Worm (Caenorhabditis elegans) whole organism, L3 larva: ENCODE results near the gene prkl-1.

Source experiments
- ama-1 ChIP-seq: fragments of 150-350 bp; optimal IDR thresholded peaks from 2 replicates; lab custom pipeline; 2018
- fos-1 ChIP-seq: fragments of 150-350 bp; optimal IDR thresholded peaks from 2 replicates; lab custom pipeline; 2014; ENCODE audit warnings: missing biosample characterization, missing genetic modification characterization
- mdl-1 ChIP-seq: fragments of 150-350 bp; optimal IDR thresholded peaks from 2 replicates; lab custom pipeline; 2014; ENCODE audit warnings: missing biosample characterization, missing genetic modification characterization
- nfya-1 ChIP-seq: sonication (generic microtip); optimal IDR thresholded peaks from 2 replicates; lab custom pipeline; 2017; ENCODE audit warnings: missing genetic modification characterization, mild to moderate bottlenecking, missing compliant biosample characterization, antibody characterized with exemption, moderate library complexity; ENCODE audit not compliant: insufficient read depth
- nhr-12 ChIP-seq: fragments of 150-350 bp; optimal IDR thresholded peaks from 2 replicates; lab custom pipeline; 2014; ENCODE audit warnings: missing biosample characterization, missing genetic modification characterization
- snpc-4 ChIP-seq: fragments of 150-350 bp; optimal IDR thresholded peaks from 2 replicates; lab custom pipeline; 2014; ENCODE audit warnings: missing biosample characterization, missing genetic modification characterization
- tbx-2 ChIP-seq: sonication (generic microtip); optimal IDR thresholded peaks from 2 replicates; lab custom pipeline; 2016; ENCODE audit warnings: mild to moderate bottlenecking, missing genetic modification characterization, missing compliant biosample characterization
- unc-39 ChIP-seq: sonication (generic microtip); optimal IDR thresholded peaks from 4 replicates; lab custom pipeline; 2017; ENCODE audit warnings: missing biosample characterization, missing genetic modification characterization
- unc-62 ChIP-seq: fragments of 150-350 bp; sonication (generic microtip); optimal IDR thresholded peaks from 4 replicates; lab custom pipeline; 2014; ENCODE audit warnings: missing biosample characterization, missing genetic modification reagents, missing genetic modification characterization
- ztf-11 ChIP-seq: fragments of 150-350 bp; optimal IDR thresholded peaks from 2 replicates; lab custom pipeline; 2014; ENCODE audit warnings: missing biosample characterization, missing genetic modification characterization

DNA sequence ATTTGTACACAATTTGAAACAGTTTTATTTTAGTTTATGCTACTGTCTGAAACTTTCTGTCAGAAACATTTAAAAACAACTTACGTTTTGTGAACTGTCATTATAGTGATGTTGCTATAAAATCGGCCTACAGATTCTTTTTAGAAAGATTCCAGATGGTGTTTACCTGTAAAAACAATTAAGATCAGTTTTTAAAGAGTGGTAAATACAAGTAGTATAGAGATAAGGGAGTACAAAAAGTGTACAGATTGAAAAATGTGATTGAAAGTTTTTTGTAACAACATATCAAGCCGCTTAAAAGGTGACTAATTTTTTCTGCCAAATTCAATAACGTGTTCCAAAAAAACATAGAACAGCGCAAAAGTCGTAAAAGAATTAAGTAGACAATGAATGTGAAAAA is 49.2 kb downstream of the prkl-1 start, which contains the start of gene npr-12:
- TF ChIP-seq mdl-1 (tag; lab: Kevin White, UChicago) (no peak), ama-1 (no peak), fos-1 (no peak), nfya-1 (tag; lab: Kevin White, UChicago) (no peak), unc-62 (GFP tag; lab: Kevin White, UChicago) (no peak), unc-39 (no peak), tbx-2 (tag; lab: Kevin White, UChicago) (no peak), snpc-4 (tag; lab: Kevin White, UChicago) (no peak), nhr-12 (tag; lab: Kevin White, UChicago) (no peak), ztf-11 (no peak)
